Fruit fly (Drosophila melanogaster): Measurements from ENCODE around the gene CG9701.

DNA sequence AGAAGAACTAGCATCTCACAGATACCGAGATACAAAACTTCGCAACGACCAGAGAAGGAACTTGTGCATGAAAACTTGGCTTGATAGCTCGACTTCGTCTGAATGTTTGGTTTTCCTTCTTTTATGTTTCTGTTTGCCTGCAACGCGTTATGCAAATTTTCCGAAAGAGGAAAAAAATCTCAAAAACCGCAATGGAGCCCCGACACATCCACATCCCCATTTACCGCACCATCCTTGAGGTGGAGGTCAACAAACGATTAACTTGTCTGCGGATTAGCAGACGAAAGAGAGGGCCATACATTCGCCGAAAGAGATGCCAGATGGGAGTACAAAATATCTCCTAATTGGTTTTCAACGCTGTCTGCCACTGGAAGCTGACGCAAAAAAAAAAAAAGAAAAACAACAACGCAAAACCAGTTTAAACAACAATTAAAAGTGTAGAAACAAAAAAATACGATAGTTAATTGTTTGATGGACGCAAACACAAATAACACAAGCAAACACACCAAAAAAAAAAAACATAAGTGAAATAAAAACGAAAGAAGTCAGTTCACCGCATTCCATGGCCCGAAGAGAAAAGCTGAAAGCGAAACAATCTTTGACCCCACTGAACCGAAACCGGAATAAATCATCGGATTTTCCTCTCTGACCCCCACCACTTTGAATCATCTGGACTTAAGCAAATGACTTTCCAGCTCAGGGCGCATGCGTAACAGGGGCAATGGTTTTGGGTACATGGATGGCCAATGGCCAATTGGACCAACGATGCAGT, 38.1 kb upstream of the CG9701 start:
- TF ChIP-seq CG7372 (GFP tag; IDR thresholded peaks at IDR 0.05) (no peak), Gug (GFP tag; IDR thresholded peaks at IDR 0.05) (no peak), Bgb (GFP tag; IDR thresholded peaks at IDR 0.05; ENCODE audit: partially characterized antibody) (no peak), CG8944 (GFP tag; optimal IDR thresholded peaks at IDR 0.05) (no peak), CG13624 (GFP tag; optimal IDR thresholded peaks at IDR 0.05) (no peak), CG9876 (GFP tag; optimal IDR thresholded peaks at IDR 0.05) (no peak)
